Worm (Caenorhabditis elegans) whole organism, young adult: ENCODE measurements around the gene clec-144.

Source experiments
- B0019.2 ChIP-seq: fragments of 200-800 bp; sonication (Bioruptor generic); conservative IDR thresholded peaks from 2 replicates; pipeline ENCODE4 v1.3.6; 2022; ENCODE audit warnings: missing genetic modification reagents, missing genetic modification characterization, missing compliant biosample characterization
- B0261.1 ChIP-seq: sonication (generic microtip); optimal IDR thresholded peaks from 2 replicates; lab custom pipeline; 2016; ENCODE audit warnings: mild to moderate bottlenecking, missing genetic modification characterization, moderate library complexity, missing compliant biosample characterization
- B0336.3 ChIP-seq: fragments of 200-800 bp; sonication (Bioruptor generic); IDR thresholded peaks from 2 replicates; pipeline ENCODE4 v1.3.6; 2022; ENCODE audit warnings: missing genetic modification characterization, missing compliant biosample characterization
- F10E7.11 ChIP-seq: sonication (generic microtip); optimal IDR thresholded peaks from 2 replicates; lab custom pipeline; 2017; ENCODE audit warnings: mild to moderate bottlenecking, missing genetic modification characterization, moderate library complexity, missing compliant biosample characterization
- F37B4.10 ChIP-seq: fragments of 200-800 bp; sonication (Bioruptor generic); IDR thresholded peaks from 2 replicates; pipeline ENCODE4 v1.3.6; 2022; ENCODE audit warnings: missing genetic modification characterization, missing compliant biosample characterization
- F49E8.2 ChIP-seq: sonication (generic microtip); optimal IDR thresholded peaks from 3 replicates; lab custom pipeline; 2017; ENCODE audit warnings: missing genetic modification characterization, mild to moderate bottlenecking, missing compliant biosample characterization, antibody characterized with exemption, moderate library complexity; ENCODE audit not compliant: insufficient read depth
- F55B11.4 ChIP-seq: sonication (generic microtip); optimal IDR thresholded peaks from 2 replicates; lab custom pipeline; 2016; ENCODE audit warnings: missing compliant biosample characterization, missing genetic modification characterization, borderline replicate concordance; ENCODE audit not compliant: insufficient read depth
- Y56A3A.18 ChIP-seq: fragments of 200-800 bp; sonication (Bioruptor generic); IDR thresholded peaks from 2 replicates; pipeline ENCODE4 v1.3.6; 2022; ENCODE audit warnings: missing genetic modification reagents, missing genetic modification characterization, missing compliant biosample characterization
- aptf-2 ChIP-seq: fragments of 200-800 bp; sonication (Bioruptor generic); conservative IDR thresholded peaks from 2 replicates; pipeline ENCODE4 v1.3.6; 2022; ENCODE audit warnings: missing genetic modification reagents, missing genetic modification characterization, missing compliant biosample characterization
- aptf-3 ChIP-seq: fragments of 200-800 bp; sonication (Bioruptor generic); IDR thresholded peaks from 2 replicates; pipeline ENCODE4 v1.3.6; 2022; ENCODE audit warnings: missing genetic modification characterization, missing compliant biosample characterization
- atf-7 ChIP-seq: sonication (generic microtip); optimal IDR thresholded peaks from 2 replicates; lab custom pipeline; 2017; ENCODE audit warnings: mild to moderate bottlenecking, missing genetic modification characterization, missing compliant biosample characterization
- cebp-1 ChIP-seq, 2 experiments: fragments of 200-800 bp in 1 of 2; sonication (Bioruptor generic) in 1 of 2; sonication (generic microtip) in 1 of 2; IDR thresholded peaks in 1 of 2; optimal IDR thresholded peaks in 1 of 2; 2 replicates each; pipeline versions ENCODE4 v1.3.6 to Lab custom; 2017 to 2022; ENCODE audit warnings: missing compliant biosample characterization in 2 of 2, missing genetic modification characterization in 2 of 2, mild to moderate bottlenecking in 1 of 2, missing genetic modification reagents in 1 of 2, moderate library complexity in 1 of 2
- ceh-79 ChIP-seq: sonication (generic microtip); optimal IDR thresholded peaks from 2 replicates; lab custom pipeline; 2017; ENCODE audit warnings: mild to moderate bottlenecking, missing genetic modification characterization, missing compliant biosample characterization
- dpff-1 ChIP-seq: sonication (generic microtip); optimal IDR thresholded peaks from 2 replicates; lab custom pipeline; 2017; ENCODE audit warnings: mild to moderate bottlenecking, missing genetic modification characterization, missing compliant biosample characterization
- efl-1 ChIP-seq: fragments of 150-350 bp; optimal IDR thresholded peaks from 2 replicates; lab custom pipeline; 2014; ENCODE audit warnings: missing biosample characterization, missing genetic modification reagents, missing genetic modification characterization
- egl-18 ChIP-seq: fragments of 200-800 bp; sonication (Bioruptor generic); IDR thresholded peaks from 2 replicates; pipeline ENCODE4 v1.3.6; 2022; ENCODE audit warnings: missing genetic modification reagents, missing genetic modification characterization, missing compliant biosample characterization
- egrh-3 ChIP-seq: fragments of 200-800 bp; sonication (Bioruptor generic); IDR thresholded peaks from 2 replicates; pipeline ENCODE4 v1.3.6; 2022; ENCODE audit warnings: missing genetic modification reagents, missing genetic modification characterization, missing compliant biosample characterization
- hlh-26 ChIP-seq: fragments of 200-800 bp; sonication (Bioruptor generic); conservative IDR thresholded peaks from 2 replicates; pipeline ENCODE4 v1.3.6; 2022; ENCODE audit warnings: missing genetic modification reagents, missing genetic modification characterization, missing compliant biosample characterization
- hsf-1 ChIP-seq: fragments of 200-800 bp; sonication (Bioruptor generic); IDR thresholded peaks from 2 replicates; pipeline ENCODE4 v1.3.6; 2022; ENCODE audit warnings: missing genetic modification reagents, missing genetic modification characterization, missing compliant biosample characterization
- lin-26 ChIP-seq: fragments of 200-800 bp; sonication (Bioruptor generic); IDR thresholded peaks from 2 replicates; pipeline ENCODE4 v1.3.6; 2022; ENCODE audit warnings: missing genetic modification reagents, missing genetic modification characterization, missing compliant biosample characterization
- lin-54 ChIP-seq: fragments of 200-800 bp; sonication (Bioruptor generic); optimal IDR thresholded peaks from 2 replicates; lab custom pipeline; 2018; ENCODE audit warnings: mild to moderate bottlenecking, missing genetic modification characterization, missing compliant biosample characterization
- lsl-1 ChIP-seq: fragments of 200-800 bp; sonication (Bioruptor generic); optimal IDR thresholded peaks from 2 replicates; lab custom pipeline; 2018; ENCODE audit warnings: mild to moderate bottlenecking, missing genetic modification characterization, moderate library complexity, missing compliant biosample characterization
- madf-6 ChIP-seq: fragments of 200-800 bp; sonication (Bioruptor generic); IDR thresholded peaks from 2 replicates; pipeline ENCODE4 v1.3.6; 2022; ENCODE audit warnings: missing genetic modification reagents, missing genetic modification characterization, missing compliant biosample characterization
- madf-8 ChIP-seq: fragments of 200-800 bp; sonication (Bioruptor generic); conservative IDR thresholded peaks from 2 replicates; pipeline ENCODE4 v1.3.6; 2022; ENCODE audit warnings: missing genetic modification reagents, missing genetic modification characterization, missing compliant biosample characterization
- nfya-2 ChIP-seq: fragments of 200-800 bp; sonication (Bioruptor generic); IDR thresholded peaks from 2 replicates; pipeline ENCODE4 v1.3.6; 2022; ENCODE audit warnings: missing genetic modification reagents, missing genetic modification characterization, missing compliant biosample characterization
- nfyb-1 ChIP-seq: fragments of 200-800 bp; sonication (Bioruptor generic); IDR thresholded peaks from 2 replicates; pipeline ENCODE4 v1.3.6; 2022; ENCODE audit warnings: missing genetic modification reagents, missing genetic modification characterization, missing compliant biosample characterization
- nhr-27 ChIP-seq: fragments of 200-800 bp; sonication (Bioruptor generic); optimal IDR thresholded peaks from 2 replicates; lab custom pipeline; 2018; ENCODE audit warnings: mild to moderate bottlenecking, missing genetic modification characterization, moderate library complexity, missing compliant biosample characterization
- nhr-90 ChIP-seq: sonication (generic microtip); optimal IDR thresholded peaks from 2 replicates; lab custom pipeline; 2016; ENCODE audit warnings: missing genotype, mild to moderate bottlenecking, missing genetic modification characterization, missing compliant biosample characterization
- rec-8 ChIP-seq, 2 experiments: sonication (generic microtip); optimal IDR thresholded peaks; 2 replicates each; lab custom pipeline; 2016; ENCODE audit warnings: mild to moderate bottlenecking in 2 of 2, missing genetic modification characterization in 2 of 2, missing genetic modification reagents in 2 of 2, missing genotype in 2 of 2, missing biosample characterization in 1 of 2, missing compliant biosample characterization in 1 of 2, moderate library complexity in 1 of 2
- repo-1 ChIP-seq: sonication (generic microtip); optimal IDR thresholded peaks from 2 replicates; lab custom pipeline; 2017; ENCODE audit warnings: mild to moderate bottlenecking, missing genetic modification characterization, missing compliant biosample characterization
- sea-2 ChIP-seq: fragments of 200-800 bp; sonication (Bioruptor generic); IDR thresholded peaks from 2 replicates; pipeline ENCODE4 v1.3.6; 2022; ENCODE audit warnings: missing genetic modification characterization, missing compliant biosample characterization
- snpc-3.4 ChIP-seq: sonication (generic microtip); optimal IDR thresholded peaks from 2 replicates; lab custom pipeline; 2017; ENCODE audit warnings: missing genetic modification characterization, mild to moderate bottlenecking, missing compliant biosample characterization, antibody characterized with exemption, moderate library complexity, missing genotype, missing genetic modification reagents
- snpc-4 ChIP-seq, 5 experiments: fragments of 150-350 bp in 1 of 5; sonication (generic microtip) in 4 of 5; optimal IDR thresholded peaks; 2 replicates each; lab custom pipeline; 2014 to 2018; ENCODE audit warnings: missing genetic modification characterization in 5 of 5, missing biosample characterization in 3 of 5, antibody characterized with exemption in 2 of 5, mild to moderate bottlenecking in 2 of 5, missing compliant biosample characterization in 2 of 5, missing genotype in 2 of 5, moderate library complexity in 2 of 5, missing genetic modification reagents in 1 of 5
- tlf-1 ChIP-seq: fragments of 200-800 bp; sonication (Bioruptor generic); optimal IDR thresholded peaks from 2 replicates; lab custom pipeline; 2018; ENCODE audit warnings: mild to moderate bottlenecking, missing genetic modification characterization, missing compliant biosample characterization
- xnd-1 ChIP-seq: sonication (generic microtip); optimal IDR thresholded peaks from 2 replicates; lab custom pipeline; 2016; ENCODE audit warnings: missing genotype, missing genetic modification reagents, missing genetic modification characterization, missing compliant biosample characterization
- zfh-2 ChIP-seq: fragments of 200-800 bp; sonication (Bioruptor generic); conservative IDR thresholded peaks from 2 replicates; pipeline ENCODE4 v1.3.6; 2022; ENCODE audit warnings: missing genetic modification reagents, missing genetic modification characterization, missing compliant biosample characterization

clec-144 gene

DNA sequence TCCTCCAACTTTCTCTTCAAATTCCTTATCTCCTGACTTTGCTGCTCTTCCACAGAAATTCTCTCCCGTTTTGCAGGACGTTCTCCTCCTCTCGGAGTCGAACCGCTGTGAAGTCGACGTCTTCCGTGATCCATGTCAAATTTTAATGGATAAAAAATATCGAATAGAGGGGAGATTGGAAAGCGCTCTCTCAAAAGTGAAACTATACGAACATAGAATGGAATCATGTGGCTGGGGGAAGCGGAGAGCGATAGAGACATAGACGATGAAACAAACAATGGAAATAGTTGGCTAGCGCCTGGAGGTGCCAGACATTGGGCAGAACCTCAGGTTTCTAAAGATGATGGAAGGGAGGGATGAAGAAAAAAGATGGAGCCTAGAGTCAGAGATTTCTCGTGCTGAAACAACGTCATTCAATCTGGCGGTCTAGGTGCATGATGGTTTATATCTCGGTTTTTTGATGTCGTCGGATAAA is 18.4 kb downstream of the clec-144 start, which contains the start of gene F43G6.8 (continued):
- TF ChIP-seq sea-2 (GFP tag; lab: Robert Waterston, UW): no peak
- TF ChIP-seq ceh-79 (tag; lab: Kevin White, UChicago): no peak
- no peak for TF ChIP-seq F49E8.2 (tag; lab: Kevin White, UChicago)
- TF ChIP-seq snpc-4 (GFP tag; optimal IDR thresholded peaks at IDR 0.05; lab: Kevin White, UChicago): no peak
- TF ChIP-seq snpc-4 (tag; optimal IDR thresholded peaks at IDR 0.05; lab: Kevin White, UChicago): no peak
- no peak for TF ChIP-seq atf-7 (tag; lab: Kevin White, UChicago)
- TF ChIP-seq B0261.1 (tag; lab: Kevin White, UChicago): no peak
- no peak for TF ChIP-seq rec-8 (tag; optimal IDR thresholded peaks at IDR 0.05; lab: Kevin White, UChicago)
- TF ChIP-seq lsl-1 (GFP tag; lab: Kevin White, UChicago): no peak
- no peak for TF ChIP-seq cebp-1 (GFP tag; IDR thresholded peaks at IDR 0.05; lab: Robert Waterston, UW)
- no peak for TF ChIP-seq cebp-1 (tag; optimal IDR thresholded peaks at IDR 0.05; lab: Kevin White, UChicago)
- no peak for TF ChIP-seq nfya-2 (GFP tag; lab: Robert Waterston, UW)
- TF ChIP-seq lin-26: no peak
- TF ChIP-seq dpff-1: no peak
- TF ChIP-seq nhr-27 (tag; lab: Kevin White, UChicago): no peak
- TF ChIP-seq hlh-26 (GFP tag; lab: Robert Waterston, UW): no peak
- no peak for TF ChIP-seq F10E7.11
- TF ChIP-seq B0019.2 (GFP tag; lab: Robert Waterston, UW): no peak
- TF ChIP-seq lin-54 (GFP tag; lab: Kevin White, UChicago): no peak
- TF ChIP-seq tlf-1: no peak
- TF ChIP-seq, all 124 proteins: peak for 11

- TF ChIP-seq F49E8.2 (tag; lab: Kevin White, UChicago) (no peak), Y56A3A.18 (GFP tag; lab: Robert Waterston, UW) (no peak), F55B11.4 (tag; lab: Kevin White, UChicago) (no peak), egrh-3 (GFP tag; lab: Robert Waterston, UW) (peak; percentile 20; the same call in 1 of the 2 replicates), repo-1 (tag; lab: Kevin White, UChicago) (no peak), egl-18 (GFP tag; lab: Robert Waterston, UW) (no peak), hsf-1 (no peak), snpc-3.4 (tag; lab: Kevin White, UChicago) (no peak), zfh-2 (GFP tag; lab: Robert Waterston, UW) (peak; percentile 57; the same call in 1 of the 2 replicates), nhr-90 (no peak), lin-26 (no peak), F37B4.10 (GFP tag; lab: Robert Waterston, UW) (no peak)
Observed at ce11 chrII:11811241-11811640, 21.1 kb downstream of the clec-144 start.

DNA sequence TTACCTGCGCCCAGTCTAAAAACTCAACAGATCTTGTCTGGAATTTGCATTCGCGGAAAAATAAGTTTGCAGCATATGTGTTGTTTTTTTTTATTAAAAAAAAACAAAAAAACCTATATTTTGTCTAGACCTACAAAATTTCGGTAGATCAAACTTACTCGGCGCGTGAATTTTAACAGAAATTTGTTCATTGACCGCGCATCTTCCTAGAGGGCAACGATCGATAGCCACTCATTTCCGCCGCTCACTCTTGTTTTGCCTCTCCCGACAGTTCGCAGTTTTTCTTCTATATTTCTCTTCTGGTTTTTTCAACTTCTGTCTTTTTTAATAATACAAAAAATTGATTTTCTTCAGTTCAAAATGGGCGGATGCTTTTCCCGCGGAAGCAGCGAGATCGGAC is 21.9 kb downstream of the clec-144 start, which contains the start of gene F43G6.7:
Gene F43G6.7 (plus strand): TSS at position 355 of the 400 bp plus-strand sequence.
- TF ChIP-seq nfyb-1 (no peak), madf-6 (peak; percentile 78), aptf-3 (GFP tag; lab: Robert Waterston, UW) (0 out of 2 replicates have a peak, but pooled peaks have one; percentile 80), efl-1 (GFP tag; lab: Kevin White, UChicago) (peak; percentile 68), zfh-2 (GFP tag; lab: Robert Waterston, UW) (0 out of 2 replicates have a peak, but pooled peaks have one; percentile 21), madf-8 (peak; percentile 66), B0336.3 (GFP tag; lab: Robert Waterston, UW) (no peak), xnd-1 (peak; percentile 10), aptf-2 (GFP tag; lab: Robert Waterston, UW) (peak; percentile 96)
